Fruit fly (Drosophila melanogaster): ENCODE data around the gene CG33966.

CG33966 gene

dm6 chr3L:1280890-1281622 is 47.1 kb downstream of the CG33966 start:
- TF ChIP-seq h (optimal IDR thresholded peaks at IDR 0.05) (no peak), Myc (optimal IDR thresholded peaks at IDR 0.05) (no peak), Sin3A (optimal IDR thresholded peaks at IDR 0.05) (no peak), psq (optimal IDR thresholded peaks at IDR 0.05) (no peak), insv (optimal IDR thresholded peaks at IDR 0.05) (no peak), ttk (optimal IDR thresholded peaks at IDR 0.05) (no peak)
